Worm (Caenorhabditis elegans) whole organism, young adult: ENCODE data around the gene dhs-8.

Source experiments
- B0336.3 ChIP-seq: fragments of 200-800 bp; sonication (Bioruptor generic); IDR thresholded peaks from 2 replicates; pipeline ENCODE4 v1.3.6; 2022; ENCODE audit warnings: missing genetic modification characterization, missing compliant biosample characterization
- F10E7.11 ChIP-seq: sonication (generic microtip); optimal IDR thresholded peaks from 2 replicates; lab custom pipeline; 2017; ENCODE audit warnings: mild to moderate bottlenecking, missing genetic modification characterization, moderate library complexity, missing compliant biosample characterization
- F22D6.2 ChIP-seq: sonication (generic microtip); optimal IDR thresholded peaks from 2 replicates; lab custom pipeline; 2016; ENCODE audit warnings: mild to moderate bottlenecking, missing genetic modification characterization, missing compliant biosample characterization
- F57A8.1 ChIP-seq: fragments of 200-800 bp; sonication (Bioruptor generic); optimal IDR thresholded peaks from 2 replicates; lab custom pipeline; 2018; ENCODE audit warnings: mild to moderate bottlenecking, missing genetic modification characterization, moderate library complexity, missing compliant biosample characterization
- T07F8.4 ChIP-seq: sonication (generic microtip); optimal IDR thresholded peaks from 2 replicates; lab custom pipeline; 2016; ENCODE audit warnings: mild to moderate bottlenecking, missing genetic modification characterization, moderate library complexity, missing compliant biosample characterization
- Y67H2A.10 ChIP-seq: fragments of 200-800 bp; sonication (Bioruptor generic); conservative IDR thresholded peaks from 2 replicates; pipeline ENCODE4 v1.3.6; 2022; ENCODE audit warnings: missing genetic modification reagents, missing genetic modification characterization, missing compliant biosample characterization
- ZK185.1 ChIP-seq: sonication (generic microtip); optimal IDR thresholded peaks from 2 replicates; lab custom pipeline; 2016; ENCODE audit warnings: mild to moderate bottlenecking, missing genetic modification characterization, missing compliant biosample characterization; ENCODE audit not compliant: poor library complexity, severe bottlenecking
- ama-1 ChIP-seq, 3 experiments: fragments of 150-350 bp in 1 of 3; sonication (generic microtip) in 2 of 3; optimal IDR thresholded peaks; 2 replicates each; lab custom pipeline; 2014 to 2018; ENCODE audit warnings: missing biosample characterization in 2 of 3, missing genetic modification characterization in 2 of 3, missing genetic modification reagents in 2 of 3
- attf-5 ChIP-seq: fragments of 200-800 bp; sonication (Bioruptor generic); optimal IDR thresholded peaks from 2 replicates; lab custom pipeline; 2018; ENCODE audit warnings: mild to moderate bottlenecking, missing genetic modification characterization, missing compliant biosample characterization
- ceh-40 ChIP-seq: fragments of 200-800 bp; sonication (Bioruptor generic); IDR thresholded peaks from 2 replicates; pipeline ENCODE4 v1.3.6; 2022; ENCODE audit warnings: missing genetic modification characterization, missing compliant biosample characterization
- ceh-58 ChIP-seq: fragments of 200-800 bp; sonication (Bioruptor generic); IDR thresholded peaks from 2 replicates; pipeline ENCODE4 v1.3.6; 2022; ENCODE audit warnings: missing genetic modification characterization, missing compliant biosample characterization
- efl-1 ChIP-seq: fragments of 150-350 bp; optimal IDR thresholded peaks from 2 replicates; lab custom pipeline; 2014; ENCODE audit warnings: missing biosample characterization, missing genetic modification reagents, missing genetic modification characterization
- gei-17 ChIP-seq: fragments of 200-800 bp; sonication (Bioruptor generic); optimal IDR thresholded peaks from 2 replicates; lab custom pipeline; 2018; ENCODE audit warnings: mild to moderate bottlenecking, missing genetic modification characterization, missing compliant biosample characterization
- hmg-1.2 ChIP-seq: fragments of 200-800 bp; sonication (Bioruptor generic); IDR thresholded peaks from 2 replicates; pipeline ENCODE4 v1.3.6; 2022; ENCODE audit warnings: missing genetic modification reagents, missing genetic modification characterization, missing compliant biosample characterization
- hsf-1 ChIP-seq: fragments of 200-800 bp; sonication (Bioruptor generic); IDR thresholded peaks from 2 replicates; pipeline ENCODE4 v1.3.6; 2022; ENCODE audit warnings: missing genetic modification reagents, missing genetic modification characterization, missing compliant biosample characterization
- lsy-27 ChIP-seq: sonication (generic microtip); optimal IDR thresholded peaks from 2 replicates; lab custom pipeline; 2017; ENCODE audit warnings: missing genetic modification characterization, mild to moderate bottlenecking, missing compliant biosample characterization, antibody characterized with exemption, missing genotype, borderline replicate concordance; ENCODE audit not compliant: insufficient read depth
- madf-6 ChIP-seq: fragments of 200-800 bp; sonication (Bioruptor generic); IDR thresholded peaks from 2 replicates; pipeline ENCODE4 v1.3.6; 2022; ENCODE audit warnings: missing genetic modification reagents, missing genetic modification characterization, missing compliant biosample characterization
- nfya-1 ChIP-seq: sonication (generic microtip); optimal IDR thresholded peaks from 2 replicates; lab custom pipeline; 2017; ENCODE audit warnings: antibody characterized with exemption, missing compliant biosample characterization, missing genetic modification characterization, borderline replicate concordance; ENCODE audit not compliant: insufficient read depth
- nhr-120 ChIP-seq: fragments of 200-800 bp; sonication (Bioruptor generic); IDR thresholded peaks from 2 replicates; pipeline ENCODE4 v1.3.6; 2022; ENCODE audit warnings: missing genetic modification characterization, missing compliant biosample characterization
- nhr-80 ChIP-seq: sonication (generic microtip); optimal IDR thresholded peaks from 2 replicates; lab custom pipeline; 2016; ENCODE audit warnings: missing genetic modification characterization, missing compliant biosample characterization
- rec-8 ChIP-seq, 2 experiments: sonication (generic microtip); optimal IDR thresholded peaks; 2 replicates each; lab custom pipeline; 2016; ENCODE audit warnings: mild to moderate bottlenecking in 2 of 2, missing genetic modification characterization in 2 of 2, missing genetic modification reagents in 2 of 2, missing genotype in 2 of 2, missing biosample characterization in 1 of 2, missing compliant biosample characterization in 1 of 2, moderate library complexity in 1 of 2
- snpc-1.1 ChIP-seq: sonication (generic microtip); optimal IDR thresholded peaks from 2 replicates; lab custom pipeline; 2017; ENCODE audit warnings: missing genetic modification characterization, mild to moderate bottlenecking, missing compliant biosample characterization, antibody characterized with exemption, moderate library complexity, missing genotype, missing genetic modification reagents; ENCODE audit not compliant: insufficient read depth
- somi-1 ChIP-seq: fragments of 200-800 bp; sonication (Bioruptor generic); optimal IDR thresholded peaks from 2 replicates; lab custom pipeline; 2018; ENCODE audit warnings: mild to moderate bottlenecking, missing genetic modification characterization, missing compliant biosample characterization
- sptf-2 ChIP-seq: fragments of 200-800 bp; sonication (Bioruptor generic); optimal IDR thresholded peaks from 2 replicates; lab custom pipeline; 2018; ENCODE audit warnings: mild to moderate bottlenecking, missing genetic modification characterization, missing compliant biosample characterization
- xnd-1 ChIP-seq: sonication (generic microtip); optimal IDR thresholded peaks from 2 replicates; lab custom pipeline; 2016; ENCODE audit warnings: missing genotype, missing genetic modification reagents, missing genetic modification characterization, missing compliant biosample characterization
- ztf-26 ChIP-seq: sonication (generic microtip); optimal IDR thresholded peaks from 2 replicates; lab custom pipeline; 2017; ENCODE audit warnings: missing genetic modification characterization, missing compliant biosample characterization
- ztf-28 ChIP-seq: fragments of 200-800 bp; sonication (Bioruptor generic); IDR thresholded peaks from 2 replicates; pipeline ENCODE4 v1.3.6; 2022; ENCODE audit warnings: missing genetic modification reagents, missing genetic modification characterization, missing compliant biosample characterization
- ztf-3 ChIP-seq: fragments of 200-800 bp; sonication (Bioruptor generic); optimal IDR thresholded peaks from 2 replicates; lab custom pipeline; 2018; ENCODE audit warnings: mild to moderate bottlenecking, missing genetic modification characterization, missing compliant biosample characterization
- ztf-6 ChIP-seq: fragments of 200-800 bp; sonication (Bioruptor generic); IDR thresholded peaks from 2 replicates; pipeline ENCODE4 v1.3.6; 2022; ENCODE audit warnings: missing genetic modification reagents, missing genetic modification characterization, missing compliant biosample characterization

Gene dhs-8

ce11 chrII:14502997-14503396, 5.2 kb downstream of the dhs-8 start, which contains the start of gene K10H10.6:
Gene K10H10.6, plus strand, starts transcription at chrII:14503297.
- TF ChIP-seq gei-17 (GFP tag; lab: Kevin White, UChicago) (no peak), F22D6.2 (tag; lab: Kevin White, UChicago) (no peak), hmg-1.2 (peak; percentile 42; the same call in 1 of the 2 replicates)

- TF ChIP-seq rec-8 (tag; optimal IDR thresholded peaks at IDR 0.05; lab: Kevin White, UChicago) (no peak), B0336.3 (no peak), ceh-40 (GFP tag; lab: Robert Waterston, UW) (no peak), ztf-28 (GFP tag; lab: Robert Waterston, UW) (no peak), gei-17 (GFP tag; lab: Kevin White, UChicago) (no peak), efl-1 (no peak), somi-1 (GFP tag; lab: Kevin White, UChicago) (no peak), sptf-2 (GFP tag; lab: Kevin White, UChicago) (no peak), snpc-1.1 (tag; lab: Kevin White, UChicago) (no peak), nhr-120 (GFP tag; lab: Robert Waterston, UW) (no peak), T07F8.4 (tag; lab: Kevin White, UChicago) (no peak), nfya-1 (tag; lab: Kevin White, UChicago) (no peak), F10E7.11 (no peak), ZK185.1 (tag; lab: Kevin White, UChicago) (no peak), madf-6 (GFP tag; lab: Robert Waterston, UW) (no peak), xnd-1 (tag; lab: Kevin White, UChicago) (no peak), attf-5 (GFP tag; lab: Kevin White, UChicago) (no peak), ama-1 (optimal IDR thresholded peaks at IDR 0.05; lab: Kevin White, UChicago) (no peak), ama-1 (GFP tag; optimal IDR thresholded peaks at IDR 0.05; lab: Kevin White, UChicago) (no peak), Y67H2A.10 (no peak)
Measured at ce11 chrII:14506245-14506644, 8.4 kb downstream of the dhs-8 start, which contains the start of gene K10H10.12. Gene K10H10.12, minus strand, starts transcription at chrII:14506345.

ce11 chrII:14507563-14507962, 9.7 kb downstream of the dhs-8 start, which contains the start of the genes K10H10.7 and K10H10.10:
Gene K10H10.7, minus strand, starts transcription at chrII:14507663.
Gene K10H10.10, plus strand, starts transcription at chrII:14507766.
- TF ChIP-seq ztf-3 (GFP tag; lab: Kevin White, UChicago) = no peak
- TF ChIP-seq ceh-58 (GFP tag; lab: Robert Waterston, UW) = no peak

- TF ChIP-seq lsy-27 (no peak), nhr-80 (tag; lab: Kevin White, UChicago) (peak; percentile 5)
- TF ChIP-seq, all 124 proteins: peak for 1
Measured at ce11 chrII:14510162-14510561, 12.3 kb downstream of the dhs-8 start.

- TF ChIP-seq F57A8.1 (GFP tag; lab: Kevin White, UChicago) (no peak), nfya-1 (tag; lab: Kevin White, UChicago) (no peak), ztf-6 (GFP tag; lab: Robert Waterston, UW) (no peak), hsf-1 (GFP tag; lab: Robert Waterston, UW) (no peak), ztf-26 (tag; lab: Kevin White, UChicago) (no peak)
Measured at ce11 chrII:14511189-14511588, 13.4 kb downstream of the dhs-8 start, which contains the start of gene K10H10.13. Gene K10H10.13, minus strand, starts transcription at chrII:14511289.
